Fruit fly (Drosophila melanogaster) whole organism, embryonic: ENCODE measurements around the gene p115.

Source experiments
- Aef1 ChIP-seq: fragments of 200-800 bp; sonication (Bioruptor generic); IDR thresholded peaks from 3 replicates; pipeline ENCODE4 v1.3.6; 2022; ENCODE audit warnings: missing biosample characterization, missing genetic modification characterization
- Atf3 ChIP-seq: fragments of 200-800 bp; sonication (Bioruptor generic); optimal IDR thresholded peaks from 3 replicates; lab custom pipeline; 2016; ENCODE audit warnings: missing biosample characterization, missing genetic modification characterization
- CG1024 ChIP-seq: fragments of 200-800 bp; sonication (Bioruptor generic); IDR thresholded peaks from 2 replicates; pipeline ENCODE4 v1.3.6; 2022; ENCODE audit warnings: missing biosample characterization, missing genetic modification characterization
- CG10543 ChIP-seq: fragments of 200-800 bp; sonication (Bioruptor generic); optimal IDR thresholded peaks from 3 replicates; lab custom pipeline; 2017; ENCODE audit warnings: missing biosample characterization, mild to moderate bottlenecking, missing genetic modification characterization, moderate library complexity
- CG11093 ChIP-seq: fragments of 200-800 bp; sonication (Bioruptor generic); IDR thresholded peaks from 3 replicates; pipeline ENCODE4 v1.3.6; 2022; ENCODE audit warnings: missing biosample characterization, missing genetic modification characterization
- CG12071 ChIP-seq: fragments of 200-800 bp; sonication (Bioruptor generic); optimal IDR thresholded peaks from 3 replicates; lab custom pipeline; 2018; ENCODE audit warnings: missing biosample characterization, mild to moderate bottlenecking, missing genetic modification characterization
- CG12155 ChIP-seq: fragments of 200-800 bp; sonication (Bioruptor generic); optimal IDR thresholded peaks from 3 replicates; lab custom pipeline; 2016; ENCODE audit warnings: missing biosample characterization, missing genetic modification characterization
- CG12299 ChIP-seq: fragments of 200-800 bp; sonication (Bioruptor generic); optimal IDR thresholded peaks from 2 replicates; lab custom pipeline; 2018; ENCODE audit warnings: missing biosample characterization, mild to moderate bottlenecking, missing genetic modification characterization
- CG12942 ChIP-seq: fragments of 200-800 bp; sonication (Bioruptor generic); optimal IDR thresholded peaks from 3 replicates; lab custom pipeline; 2016; ENCODE audit warnings: missing biosample characterization, missing genetic modification characterization
- CG13775 ChIP-seq: fragments of 200-800 bp; sonication (Bioruptor generic); optimal IDR thresholded peaks from 3 replicates; lab custom pipeline; 2017; ENCODE audit warnings: missing biosample characterization, mild to moderate bottlenecking, missing genetic modification characterization
- CG15514 ChIP-seq: fragments of 200-800 bp; sonication (Bioruptor generic); optimal IDR thresholded peaks from 3 replicates; lab custom pipeline; 2017; ENCODE audit warnings: missing biosample characterization, missing genetic modification characterization, mild to moderate bottlenecking, moderate library complexity, missing genetic modification reagents
- CG18476 ChIP-seq: fragments of 200-800 bp; sonication (Bioruptor generic); optimal IDR thresholded peaks from 2 replicates; lab custom pipeline; 2016; ENCODE audit warnings: missing biosample characterization, mild to moderate bottlenecking, missing genetic modification characterization
- CG3065 ChIP-seq: fragments of 200-800 bp; sonication (Bioruptor generic); optimal IDR thresholded peaks from 2 replicates; lab custom pipeline; 2016; ENCODE audit warnings: missing biosample characterization, missing genetic modification characterization
- CG32772 ChIP-seq: fragments of 200-800 bp; sonication (Bioruptor generic); IDR thresholded peaks from 2 replicates; pipeline ENCODE4 v1.3.6; 2022; ENCODE audit warnings: missing biosample characterization, missing genetic modification characterization
- CG3407 ChIP-seq: fragments of 200-800 bp; sonication (Bioruptor generic); optimal IDR thresholded peaks from 2 replicates; lab custom pipeline; 2018; ENCODE audit warnings: missing biosample characterization, mild to moderate bottlenecking, missing genetic modification characterization
- CG3838 ChIP-seq: fragments of 200-800 bp; sonication (Bioruptor generic); optimal IDR thresholded peaks from 3 replicates; lab custom pipeline; 2016; ENCODE audit warnings: missing biosample characterization, missing genetic modification characterization
- CG6813 ChIP-seq: fragments of 200-800 bp; sonication (Bioruptor generic); optimal IDR thresholded peaks from 2 replicates; lab custom pipeline; 2017; ENCODE audit warnings: missing biosample characterization, missing genetic modification characterization, mild to moderate bottlenecking, moderate library complexity, missing genetic modification reagents
- CG7357 ChIP-seq: fragments of 200-800 bp; sonication (Bioruptor generic); IDR thresholded peaks from 3 replicates; pipeline ENCODE4 v1.3.6; 2022; ENCODE audit warnings: missing biosample characterization, missing genetic modification characterization
- CG7786 ChIP-seq: fragments of 200-800 bp; sonication (Bioruptor generic); optimal IDR thresholded peaks from 2 replicates; lab custom pipeline; 2016; ENCODE audit warnings: missing biosample characterization, missing genetic modification characterization
- CG7928 ChIP-seq: fragments of 200-800 bp; sonication (Bioruptor generic); optimal IDR thresholded peaks from 2 replicates; lab custom pipeline; 2017; ENCODE audit warnings: missing biosample characterization, mild to moderate bottlenecking, missing genetic modification characterization
- CG8478 ChIP-seq: fragments of >200 bp; optimal IDR thresholded peaks from 2 replicates; lab custom pipeline; 2018
- CG9797 ChIP-seq: fragments of 200-800 bp; sonication (Bioruptor generic); optimal IDR thresholded peaks from 3 replicates; lab custom pipeline; 2018; ENCODE audit warnings: missing biosample characterization, mild to moderate bottlenecking, missing genetic modification characterization
- Chrac-16 ChIP-seq: fragments of 200-800 bp; sonication (Bioruptor generic); optimal IDR thresholded peaks from 3 replicates; lab custom pipeline; 2016; ENCODE audit warnings: missing biosample characterization, missing genetic modification characterization
- E2f1 ChIP-seq: fragments of 200-800 bp; sonication (Bioruptor generic); IDR thresholded peaks from 2 replicates; pipeline ENCODE4 v1.3.6; 2022; ENCODE audit warnings: missing biosample characterization, missing genetic modification characterization
- HLH3B ChIP-seq: fragments of 200-800 bp; sonication (Bioruptor generic); IDR thresholded peaks from 2 replicates; pipeline ENCODE4 v1.3.6; 2022; ENCODE audit warnings: missing biosample characterization, missing genetic modification characterization
- HLHmδ ChIP-seq: fragments of 200-800 bp; sonication (Bioruptor generic); optimal IDR thresholded peaks from 2 replicates; lab custom pipeline; 2018; ENCODE audit warnings: missing biosample characterization, mild to moderate bottlenecking, missing genetic modification characterization, moderate library complexity
- Hey ChIP-seq: fragments of 200-800 bp; sonication (Bioruptor generic); optimal IDR thresholded peaks from 3 replicates; lab custom pipeline; 2018; ENCODE audit warnings: missing biosample characterization, mild to moderate bottlenecking, missing genetic modification characterization
- Hmx ChIP-seq: fragments of 200-800 bp; sonication (Bioruptor generic); optimal IDR thresholded peaks from 2 replicates; lab custom pipeline; 2016; ENCODE audit warnings: missing biosample characterization, missing genetic modification characterization
- Max ChIP-seq: fragments of 200-800 bp; sonication (Bioruptor generic); optimal IDR thresholded peaks from 2 replicates; lab custom pipeline; 2016; ENCODE audit warnings: missing biosample characterization, mild to moderate bottlenecking, missing genetic modification characterization
- Mrtf ChIP-seq: fragments of 200-800 bp; sonication (Bioruptor generic); IDR thresholded peaks from 3 replicates; pipeline ENCODE4 v1.3.6; 2022; ENCODE audit warnings: missing biosample characterization, missing genetic modification characterization
- Myb ChIP-seq: fragments of 200-800 bp; sonication (Bioruptor generic); optimal IDR thresholded peaks from 2 replicates; lab custom pipeline; 2016; ENCODE audit warnings: missing biosample characterization, missing genetic modification characterization
- NFAT ChIP-seq: fragments of 200-800 bp; sonication (Bioruptor generic); IDR thresholded peaks from 2 replicates; pipeline ENCODE4 v1.3.6; 2022; ENCODE audit warnings: missing biosample characterization, missing genetic modification characterization
- Nf-YC ChIP-seq: fragments of 200-800 bp; optimal IDR thresholded peaks from 3 replicates; lab custom pipeline; 2019; ENCODE audit warnings: missing biosample characterization, mild to moderate bottlenecking, missing genetic modification characterization, moderate library complexity
- NfI ChIP-seq: fragments of 200-800 bp; sonication (Bioruptor generic); optimal IDR thresholded peaks from 3 replicates; lab custom pipeline; 2018; ENCODE audit warnings: missing biosample characterization, mild to moderate bottlenecking, missing genetic modification characterization, moderate library complexity
- Oli ChIP-seq: fragments of 200-800 bp; sonication (Bioruptor generic); optimal IDR thresholded peaks from 2 replicates; lab custom pipeline; 2018; ENCODE audit warnings: missing biosample characterization, mild to moderate bottlenecking, missing genetic modification characterization, moderate library complexity
- PHDP ChIP-seq: fragments of 200-800 bp; sonication (Bioruptor generic); optimal IDR thresholded peaks from 3 replicates; lab custom pipeline; 2018; ENCODE audit warnings: missing biosample characterization, mild to moderate bottlenecking, missing genetic modification characterization, moderate library complexity
- Sry-β ChIP-seq: fragments of 200-800 bp; sonication (Bioruptor generic); optimal IDR thresholded peaks from 2 replicates; lab custom pipeline; 2018; ENCODE audit warnings: missing biosample characterization, mild to moderate bottlenecking, missing genetic modification characterization, moderate library complexity
- chif ChIP-seq, 2 experiments: fragments of 200-800 bp; sonication (Bioruptor generic); optimal IDR thresholded peaks; 3 replicates each; lab custom pipeline; 2016; ENCODE audit warnings: missing biosample characterization in 2 of 2, missing genetic modification characterization in 2 of 2
- chinmo ChIP-seq: fragments of 200-800 bp; sonication (Bioruptor generic); IDR thresholded peaks from 4 replicates; pipeline ENCODE4 v1.3.6; 2022; ENCODE audit warnings: missing biosample characterization, missing genetic modification characterization; ENCODE audit not compliant: partially characterized antibody
- chm ChIP-seq: fragments of 200-800 bp; sonication (Bioruptor generic); IDR thresholded peaks from 2 replicates; pipeline ENCODE4 v1.3.6; 2022; ENCODE audit warnings: missing biosample characterization, missing genetic modification characterization
- crol ChIP-seq: fragments of 200-800 bp; sonication (Bioruptor generic); IDR thresholded peaks from 2 replicates; pipeline ENCODE4 v1.3.6; 2022; ENCODE audit warnings: missing biosample characterization, missing genetic modification characterization
- eyg ChIP-seq: fragments of 200-800 bp; sonication (Bioruptor generic); optimal IDR thresholded peaks from 3 replicates; lab custom pipeline; 2016; ENCODE audit warnings: missing biosample characterization, missing genetic modification characterization
- grn ChIP-seq: fragments of 200-800 bp; sonication (Bioruptor generic); optimal IDR thresholded peaks from 3 replicates; lab custom pipeline; 2017; ENCODE audit warnings: missing biosample characterization, missing genetic modification characterization
- kay ChIP-seq: fragments of 200-800 bp; sonication (Bioruptor generic); optimal IDR thresholded peaks from 2 replicates; lab custom pipeline; 2016; ENCODE audit warnings: missing biosample characterization, missing genetic modification characterization
- ken ChIP-seq: fragments of 200-800 bp; sonication (Bioruptor generic); IDR thresholded peaks from 3 replicates; pipeline ENCODE4 v1.3.6; 2022; ENCODE audit warnings: missing biosample characterization, missing genetic modification characterization
- lbe ChIP-seq: fragments of 200-800 bp; sonication (Bioruptor generic); optimal IDR thresholded peaks from 2 replicates; lab custom pipeline; 2016; ENCODE audit warnings: missing biosample characterization, mild to moderate bottlenecking, missing genetic modification characterization
- tap ChIP-seq: fragments of 200-800 bp; optimal IDR thresholded peaks from 3 replicates; lab custom pipeline; 2019; ENCODE audit warnings: missing biosample characterization, mild to moderate bottlenecking, missing genetic modification characterization, moderate library complexity
- vnd ChIP-seq: fragments of 200-800 bp; sonication (Bioruptor generic); IDR thresholded peaks from 3 replicates; pipeline ENCODE4 v1.3.6; 2022; ENCODE audit warnings: missing biosample characterization, missing genetic modification characterization; ENCODE audit not compliant: partially characterized antibody
- wdn ChIP-seq: fragments of 200-800 bp; sonication (Bioruptor generic); IDR thresholded peaks from 2 replicates; pipeline ENCODE4 v1.3.6; 2022; ENCODE audit warnings: missing biosample characterization, missing genetic modification characterization

The p115 gene

dm6 chrX:7901153-7902038 lies 7.6 kb downstream of the p115 start, which contains the start of the genes RpS6 and bys (continued):
- TF ChIP-seq wdn (GFP tag; lab: Robert Waterston, UW) = peak; percentile 12; the same call in 1 of the 2 replicates
- TF ChIP-seq CG3065 = no peak
- no peak for TF ChIP-seq CG7357 (GFP tag; lab: Robert Waterston, UW)
- TF ChIP-seq CG7786 (GFP tag; lab: Kevin White, UChicago) = no peak
- TF ChIP-seq Aef1 = 0 out of 3 replicates have a peak, but pooled peaks have one; percentile 15
- TF ChIP-seq CG3407 (GFP tag; lab: Kevin White, UChicago) = no peak
- TF ChIP-seq chm (GFP tag; lab: Robert Waterston, UW) = peak; percentile 65
- TF ChIP-seq chif (GFP tag; optimal IDR thresholded peaks at IDR 0.05; lab: Kevin White, UChicago) = peak in 1 of 2 experiments; percentile 8
- peak; percentile 72 for TF ChIP-seq NfI (GFP tag; lab: Kevin White, UChicago)
- TF ChIP-seq crol = no peak
- no peak for TF ChIP-seq Atf3 (GFP tag; lab: Kevin White, UChicago)
- no peak for TF ChIP-seq CG1024 (GFP tag; lab: Robert Waterston, UW)
- TF ChIP-seq grn (GFP tag; lab: Kevin White, UChicago) = no peak
- TF ChIP-seq vnd (GFP tag; lab: Robert Waterston, UW) = peak; percentile 78
- TF ChIP-seq CG13775 (GFP tag; lab: Kevin White, UChicago) = peak; percentile 66
- TF ChIP-seq CG11093 (GFP tag; lab: Robert Waterston, UW) = no peak
- TF ChIP-seq CG12942 (GFP tag; lab: Kevin White, UChicago) = peak; percentile 9
- peak; percentile 59; the same call in 1 of the 4 replicates for TF ChIP-seq chinmo
- no peak for TF ChIP-seq CG12299 (tag; lab: Kevin White, UChicago)
- peak; percentile 55 for TF ChIP-seq CG12071 (GFP tag; lab: Kevin White, UChicago)
- no peak for TF ChIP-seq Myb (GFP tag; lab: Kevin White, UChicago)
- TF ChIP-seq HLHmδ (GFP tag; lab: Kevin White, UChicago) = peak; percentile 76
- peak; percentile 42; the same call in 1 of the 3 replicates for TF ChIP-seq ken (GFP tag; lab: Robert Waterston, UW)
- TF ChIP-seq CG7928 (GFP tag; lab: Kevin White, UChicago) = peak; percentile 82
- peak; percentile 31 for TF ChIP-seq Nf-YC (tag; lab: Kevin White, UChicago)
- TF ChIP-seq eyg (GFP tag; lab: Kevin White, UChicago) = peak; percentile 6
- no peak for TF ChIP-seq Hmx
- TF ChIP-seq Sry-β = peak; percentile 16
- peak; percentile 48 for TF ChIP-seq Chrac-16
- TF ChIP-seq CG3838 (GFP tag; lab: Kevin White, UChicago) = no peak
- TF ChIP-seq CG10543 (GFP tag; lab: Kevin White, UChicago) = peak; percentile 5
- peak; percentile 36; the same call in 1 of the 2 replicates for TF ChIP-seq HLH3B
- peak; percentile 36 for TF ChIP-seq PHDP (tag; lab: Kevin White, UChicago)
- TF ChIP-seq E2f1 (GFP tag; lab: Robert Waterston, UW) = peak; percentile 12; the same call in 1 of the 2 replicates
- TF ChIP-seq lbe (GFP tag; lab: Kevin White, UChicago) = peak; percentile 56
- peak; percentile 33 for TF ChIP-seq Oli (tag; lab: Kevin White, UChicago)
- no peak for TF ChIP-seq Hey (tag; lab: Kevin White, UChicago)
- peak; percentile 21 for TF ChIP-seq CG18476
- peak; percentile 51 for TF ChIP-seq CG6813 (GFP tag; lab: Kevin White, UChicago)
- TF ChIP-seq Max (GFP tag; lab: Kevin White, UChicago) = peak; percentile 74
- TF ChIP-seq tap (tag; lab: Kevin White, UChicago) = no peak
- TF ChIP-seq NFAT (GFP tag; lab: Robert Waterston, UW) = peak; percentile 81
- TF ChIP-seq CG15514 (GFP tag; lab: Kevin White, UChicago) = peak; percentile 22
- no peak for TF ChIP-seq CG9797 (GFP tag; lab: Kevin White, UChicago)
- peak; percentile 16 for TF ChIP-seq CG12155 (GFP tag; lab: Kevin White, UChicago)
- no peak for TF ChIP-seq kay (GFP tag; lab: Kevin White, UChicago)
- no peak; the same call in 2 of the 3 replicates for TF ChIP-seq Mrtf (GFP tag; lab: Robert Waterston, UW)
- TF ChIP-seq CG32772 (GFP tag; lab: Robert Waterston, UW) = peak; percentile 58
- no peak for TF ChIP-seq CG8478 (lab: Kevin White, UChicago)
